Worm (Caenorhabditis elegans) whole organism, L1 larva: ENCODE results near the gene F21C10.4.
A peak's percentile ranks its signal among the peaks of the same experiment; 100 is the strongest.

Experiments used
- C16A3.4 ChIP-seq: fragments of 150-350 bp; optimal IDR thresholded peaks from 2 replicates; lab custom pipeline; 2014; ENCODE audit warnings: missing biosample characterization, missing genetic modification characterization
- Y116A8C.19 ChIP-seq: sonication (generic microtip); optimal IDR thresholded peaks from 2 replicates; lab custom pipeline; 2016; ENCODE audit warnings: missing compliant biosample characterization, missing genetic modification characterization, borderline replicate concordance
- aha-1 ChIP-seq: fragments of 150-350 bp; optimal IDR thresholded peaks from 2 replicates; lab custom pipeline; 2014; ENCODE audit warnings: missing biosample characterization, missing genetic modification characterization
- ama-1 ChIP-seq: fragments of 150-350 bp; optimal IDR thresholded peaks from 2 replicates; lab custom pipeline; 2014
- blmp-1 ChIP-seq: fragments of 150-350 bp; optimal IDR thresholded peaks from 2 replicates; lab custom pipeline; 2014; ENCODE audit warnings: missing biosample characterization, missing genetic modification characterization
- ceh-63 ChIP-seq: fragments of 200-800 bp; sonication (Bioruptor generic); optimal IDR thresholded peaks from 2 replicates; lab custom pipeline; 2018; ENCODE audit warnings: mild to moderate bottlenecking, missing genetic modification characterization, missing compliant biosample characterization
- ceh-88 ChIP-seq: fragments of 200-800 bp; sonication (Bioruptor generic); IDR thresholded peaks from 2 replicates; pipeline ENCODE4 v1.3.6; 2022; ENCODE audit warnings: missing genetic modification characterization, missing compliant biosample characterization
- ceh-90 ChIP-seq: sonication (generic microtip); optimal IDR thresholded peaks from 2 replicates; lab custom pipeline; 2016; ENCODE audit warnings: missing genetic modification characterization, missing compliant biosample characterization
- dpl-1 ChIP-seq, 3 experiments: fragments of 150-350 bp in 2 of 3; sonication (generic microtip) in 1 of 3; optimal IDR thresholded peaks; 2 replicates each; lab custom pipeline; 2014 to 2017; ENCODE audit warnings: missing biosample characterization in 3 of 3, missing genetic modification characterization in 3 of 3, missing genetic modification reagents in 3 of 3
- efl-1 ChIP-seq, 4 experiments: fragments of 150-350 bp; optimal IDR thresholded peaks in 3 of 4; peaks in 1 of 4; 1 replicate in 1 of 4; 2 replicates in 3 of 4; lab custom pipeline; 2014; ENCODE audit warnings: missing biosample characterization in 2 of 4, missing genetic modification characterization in 2 of 4, missing genetic modification reagents in 2 of 4
- egl-13 ChIP-seq: sonication (generic microtip); optimal IDR thresholded peaks from 2 replicates; lab custom pipeline; 2016; ENCODE audit warnings: missing genotype, missing genetic modification reagents, missing genetic modification characterization, missing compliant biosample characterization
- elt-2 ChIP-seq: sonication (generic microtip); optimal IDR thresholded peaks from 2 replicates; lab custom pipeline; 2016; ENCODE audit warnings: missing genetic modification characterization, mild to moderate bottlenecking, inconsistent platforms, missing compliant biosample characterization, missing genetic modification reagents
- fkh-8 ChIP-seq: sonication (generic microtip); optimal IDR thresholded peaks from 2 replicates; lab custom pipeline; 2016; ENCODE audit warnings: mild to moderate bottlenecking, missing genetic modification characterization, missing compliant biosample characterization
- hpl-2 ChIP-seq: fragments of 150-350 bp; optimal IDR thresholded peaks from 2 replicates; lab custom pipeline; 2014; ENCODE audit warnings: missing biosample characterization, missing genetic modification reagents, missing genetic modification characterization
- lin-13 ChIP-seq: fragments of 150-350 bp; optimal IDR thresholded peaks from 2 replicates; lab custom pipeline; 2014; ENCODE audit warnings: missing biosample characterization, missing genetic modification reagents, missing genetic modification characterization
- lin-14 ChIP-seq: fragments of 200-800 bp; sonication (Bioruptor generic); optimal IDR thresholded peaks from 2 replicates; lab custom pipeline; 2018; ENCODE audit warnings: mild to moderate bottlenecking, missing genetic modification characterization, moderate library complexity, missing compliant biosample characterization
- lin-35 ChIP-seq, 2 experiments: fragments of 150-350 bp; optimal IDR thresholded peaks; 2 replicates each; lab custom pipeline; 2014; ENCODE audit warnings: missing biosample characterization in 2 of 2, missing genetic modification characterization in 2 of 2, missing genetic modification reagents in 2 of 2
- lin-39 ChIP-seq: fragments of 150-350 bp; optimal IDR thresholded peaks from 2 replicates; lab custom pipeline; 2014; ENCODE audit warnings: missing biosample characterization, missing genetic modification reagents, missing genetic modification characterization
- lsy-2 ChIP-seq, 2 experiments: fragments of 150-350 bp; optimal IDR thresholded peaks; 2 replicates each; lab custom pipeline; 2014; ENCODE audit warnings: missing biosample characterization in 2 of 2, missing genetic modification characterization in 2 of 2
- mdl-1 ChIP-seq, 2 experiments: fragments of 150-350 bp; optimal IDR thresholded peaks; 2 replicates each; lab custom pipeline; 2014 to 2017; ENCODE audit warnings: missing biosample characterization in 2 of 2, missing genetic modification characterization in 2 of 2, inconsistent platforms in 1 of 2
- mef-2 ChIP-seq: fragments of 150-350 bp; optimal IDR thresholded peaks from 2 replicates; lab custom pipeline; 2014; ENCODE audit warnings: missing biosample characterization, missing genetic modification characterization
- mep-1 ChIP-seq: fragments of 150-350 bp; optimal IDR thresholded peaks from 2 replicates; lab custom pipeline; 2014; ENCODE audit warnings: missing biosample characterization, missing genetic modification characterization
- nhr-12 ChIP-seq: sonication (generic microtip); optimal IDR thresholded peaks from 2 replicates; lab custom pipeline; 2017; ENCODE audit warnings: missing biosample characterization, missing genetic modification characterization
- nhr-19 ChIP-seq: fragments of 200-800 bp; sonication (Bioruptor generic); conservative IDR thresholded peaks from 2 replicates; pipeline ENCODE4 v1.3.6; 2022; ENCODE audit warnings: missing genetic modification characterization, missing compliant biosample characterization
- nhr-20 ChIP-seq: sonication (generic microtip); optimal IDR thresholded peaks from 2 replicates; lab custom pipeline; 2016; ENCODE audit warnings: mild to moderate bottlenecking, missing genetic modification characterization, missing compliant biosample characterization
- nhr-28 ChIP-seq: fragments of 150-350 bp; optimal IDR thresholded peaks from 2 replicates; lab custom pipeline; 2014; ENCODE audit warnings: missing biosample characterization, missing genetic modification characterization
- nhr-47 ChIP-seq: sonication (generic microtip); optimal IDR thresholded peaks from 2 replicates; lab custom pipeline; 2016; ENCODE audit warnings: mild to moderate bottlenecking, missing genetic modification characterization, moderate library complexity, missing compliant biosample characterization
- nhr-85 ChIP-seq: sonication (generic microtip); peaks from one replicate; lab custom pipeline; 2016; ENCODE audit warnings: missing genetic modification characterization, inconsistent platforms, missing compliant biosample characterization
- nhr-90 ChIP-seq: sonication (generic microtip); optimal IDR thresholded peaks from 2 replicates; lab custom pipeline; 2016; ENCODE audit warnings: mild to moderate bottlenecking, missing genetic modification characterization, missing compliant biosample characterization; ENCODE audit not compliant: poor library complexity
- pag-3 ChIP-seq: sonication (generic microtip); optimal IDR thresholded peaks from 2 replicates; lab custom pipeline; 2017; ENCODE audit warnings: missing genetic modification characterization, mild to moderate bottlenecking, missing compliant biosample characterization, antibody characterized with exemption, borderline replicate concordance; ENCODE audit not compliant: insufficient read depth
- pax-3 ChIP-seq: fragments of 200-800 bp; sonication (Bioruptor generic); optimal IDR thresholded peaks from 2 replicates; lab custom pipeline; 2018; ENCODE audit warnings: mild to moderate bottlenecking, missing genetic modification characterization, moderate library complexity, missing compliant biosample characterization
- rnt-1 ChIP-seq: sonication (generic microtip); optimal IDR thresholded peaks from 2 replicates; lab custom pipeline; 2016; ENCODE audit warnings: mild to moderate bottlenecking, missing genetic modification characterization, moderate library complexity, missing compliant biosample characterization
- snpc-4 ChIP-seq: fragments of 150-350 bp; optimal IDR thresholded peaks from 2 replicates; lab custom pipeline; 2014; ENCODE audit warnings: missing biosample characterization, missing genetic modification characterization
- snu-23 ChIP-seq: sonication (generic microtip); optimal IDR thresholded peaks from 2 replicates; lab custom pipeline; 2016; ENCODE audit warnings: missing genetic modification characterization, missing compliant biosample characterization
- sox-4 ChIP-seq: sonication (generic microtip); optimal IDR thresholded peaks from 2 replicates; lab custom pipeline; 2016; ENCODE audit warnings: missing genetic modification characterization, missing compliant biosample characterization
- sptf-1 ChIP-seq: fragments of 150-350 bp; optimal IDR thresholded peaks from 2 replicates; lab custom pipeline; 2014; ENCODE audit warnings: missing biosample characterization, missing genetic modification characterization
- swsn-7 ChIP-seq: sonication (generic microtip); optimal IDR thresholded peaks from 2 replicates; lab custom pipeline; 2016; ENCODE audit warnings: missing genetic modification characterization, missing compliant biosample characterization
- unc-130 ChIP-seq: fragments of 150-350 bp; optimal IDR thresholded peaks from 2 replicates; lab custom pipeline; 2017; ENCODE audit warnings: missing biosample characterization, missing genetic modification characterization, inconsistent platforms
- unc-30 ChIP-seq: sonication (generic microtip); optimal IDR thresholded peaks from 2 replicates; lab custom pipeline; 2017; ENCODE audit warnings: missing biosample characterization, missing genetic modification characterization
- unc-98 ChIP-seq: fragments of 200-800 bp; sonication (Bioruptor generic); IDR thresholded peaks from 2 replicates; pipeline ENCODE4 v1.3.6; 2022; ENCODE audit warnings: missing genetic modification characterization, missing compliant biosample characterization
- xbp-1 ChIP-seq: sonication (generic microtip); optimal IDR thresholded peaks from 2 replicates; lab custom pipeline; 2016; ENCODE audit warnings: missing genetic modification characterization, missing compliant biosample characterization
- zag-1 ChIP-seq: fragments of 150-350 bp; optimal IDR thresholded peaks from 2 replicates; lab custom pipeline; 2014; ENCODE audit warnings: missing biosample characterization, missing genetic modification characterization
- zip-4 ChIP-seq: fragments of 200-800 bp; sonication (Bioruptor generic); optimal IDR thresholded peaks from 2 replicates; lab custom pipeline; 2018; ENCODE audit warnings: mild to moderate bottlenecking, missing genetic modification characterization, moderate library complexity, missing compliant biosample characterization
- ztf-11 ChIP-seq, 2 experiments: sonication (generic microtip); optimal IDR thresholded peaks; 2 replicates each; lab custom pipeline; 2016 to 2017; ENCODE audit warnings: missing genetic modification characterization in 2 of 2, missing biosample characterization in 1 of 2, missing compliant biosample characterization in 1 of 2
- ztf-4 ChIP-seq: fragments of 150-350 bp; optimal IDR thresholded peaks from 2 replicates; lab custom pipeline; 2014; ENCODE audit warnings: missing biosample characterization, missing genetic modification characterization

F21C10.4 gene

DNA sequence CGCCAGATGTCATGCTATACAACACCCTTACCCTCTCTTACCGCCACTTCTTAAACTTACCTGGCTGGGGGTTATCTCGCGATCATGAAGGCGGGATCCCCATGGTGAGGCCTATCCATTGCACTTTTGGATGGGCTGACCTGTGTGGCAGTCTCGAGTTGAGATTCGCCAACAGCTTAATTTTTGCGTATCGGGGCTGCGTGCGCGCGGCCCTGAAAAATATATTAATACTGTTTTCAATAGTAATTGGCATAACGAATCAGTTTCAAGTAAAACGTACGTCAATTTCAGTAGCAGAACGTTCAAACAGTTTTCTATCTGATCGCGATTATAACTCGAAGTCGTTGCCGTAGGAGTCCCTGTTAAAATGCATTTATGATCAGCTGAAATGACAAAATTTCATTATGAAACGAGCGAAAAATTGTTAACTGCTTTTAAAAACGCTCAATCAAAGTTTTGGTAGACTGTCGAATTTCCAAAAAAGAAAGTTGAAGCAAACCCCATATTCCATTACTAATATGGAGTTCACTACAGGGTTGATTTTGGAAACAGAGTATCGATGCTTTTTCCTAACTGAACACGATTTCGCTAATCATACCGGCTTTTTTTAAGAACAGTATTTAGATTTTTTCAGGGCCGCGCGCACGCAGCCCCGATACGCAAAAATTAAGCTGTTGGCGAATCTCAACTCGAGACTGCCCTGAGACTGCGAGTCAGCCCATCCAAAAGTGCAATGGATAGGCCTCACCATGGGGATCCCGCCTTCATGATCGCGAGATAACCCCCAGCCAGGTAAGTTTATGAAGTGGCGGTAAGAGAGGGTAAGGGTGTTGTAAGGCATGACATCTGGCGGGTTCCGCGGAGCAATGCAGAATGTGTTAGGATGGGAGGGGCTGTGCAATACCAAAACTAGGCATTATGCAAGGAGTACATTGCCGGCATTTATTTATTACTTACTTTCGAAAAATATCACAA lies 35.3 kb upstream of the F21C10.4 start:
- TF ChIP-seq snpc-4 (tag; lab: Kevin White, UChicago), result peak; percentile 40
- TF ChIP-seq, all 84 proteins: peak for 1; not testable (repeated sequence) for 83

DNA sequence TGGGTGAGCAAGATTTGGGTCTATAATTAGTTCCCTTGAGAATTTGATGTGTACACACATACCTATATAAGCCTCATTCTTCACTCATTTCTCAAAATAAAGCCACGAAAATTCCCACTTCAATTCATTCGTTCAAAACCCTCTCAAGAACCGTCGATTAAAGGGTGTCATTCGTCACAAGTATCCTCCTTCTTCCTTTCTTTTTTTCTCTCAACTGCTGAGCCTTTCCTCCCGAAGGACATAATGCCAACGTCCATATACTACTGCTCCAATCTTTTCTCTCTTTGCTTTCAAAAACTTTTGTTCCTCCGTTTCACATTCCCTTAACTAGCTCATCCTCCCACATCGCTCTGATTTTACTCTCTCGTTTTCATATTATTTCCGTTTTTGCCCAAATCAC lies 34.2 kb upstream of the F21C10.4 start, which contains the start of gene T27E4.1:
T27E4.1 (plus strand) TSS at position 137 of the 400 bp plus-strand sequence.
- TF ChIP-seq lin-14 (GFP tag; lab: Kevin White, UChicago), result peak; percentile 63
- TF ChIP-seq zip-4, result no peak
- TF ChIP-seq fkh-8 (tag; lab: Kevin White, UChicago), result no peak
- no peak for TF ChIP-seq ztf-11 (tag; optimal IDR thresholded peaks at IDR 0.05; lab: Kevin White, UChicago)
- no peak for TF ChIP-seq nhr-28 (tag; lab: Kevin White, UChicago)

DNA sequence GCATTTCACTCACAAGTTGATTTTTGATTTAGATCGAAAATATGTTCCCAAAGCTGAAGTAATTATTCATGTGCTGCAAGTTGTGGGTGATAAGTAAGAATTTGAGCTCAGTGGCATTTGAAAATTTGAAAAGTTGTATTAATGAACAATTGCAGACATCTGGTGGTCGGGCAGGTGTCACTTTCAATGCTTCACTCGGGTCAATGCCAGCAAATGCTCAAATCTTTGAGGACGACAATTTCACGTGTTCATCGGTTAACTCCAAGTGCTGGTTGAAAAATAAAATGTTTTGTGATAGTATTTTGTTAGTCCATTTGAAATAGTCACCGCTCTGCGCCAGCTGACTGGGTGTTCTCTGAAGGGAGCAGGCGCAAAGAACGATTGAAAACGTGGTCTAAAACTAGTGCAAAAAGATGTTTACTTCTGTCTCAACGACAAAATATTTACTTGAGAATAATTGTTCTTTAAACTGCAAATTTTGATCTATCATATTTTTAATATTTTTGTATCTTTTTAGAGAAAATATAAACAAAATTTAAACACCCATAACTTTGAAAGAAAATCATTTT lies 32.3 kb upstream of the F21C10.4 start:
- TF ChIP-seq nhr-12 (tag; lab: Kevin White, UChicago) (no peak), rnt-1 (peak; percentile 68), pax-3 (tag; lab: Kevin White, UChicago) (peak; percentile 28), ama-1 (lab: Kevin White, UChicago) (peak; percentile 26), nhr-90 (tag; lab: Kevin White, UChicago) (peak; percentile 78), dpl-1 (GFP tag; optimal IDR thresholded peaks at IDR 0.05; lab: Kevin White, UChicago) (peak in 2 of 3 experiments; percentile 17 to 31), nhr-85 (peak; percentile 95), mdl-1 (tag; optimal IDR thresholded peaks at IDR 0.05; lab: Kevin White, UChicago) (peak in 1 of 2 experiments; percentile 95), lin-39 (tag; lab: Kevin White, UChicago) (peak; percentile 35), xbp-1 (tag; lab: Kevin White, UChicago) (peak; percentile 66), hpl-2 (no peak), lin-13 (no peak), ztf-11 (tag; optimal IDR thresholded peaks at IDR 0.05; lab: Kevin White, UChicago) (peak in 1 of 2 experiments; percentile 10), mep-1 (tag; lab: Kevin White, UChicago) (peak; percentile 51), ceh-90 (no peak), lsy-2 (tag; optimal IDR thresholded peaks at IDR 0.05; lab: Kevin White, UChicago) (peak; percentile 59 to 64), nhr-47 (peak; percentile 67), swsn-7 (peak; percentile 62), lin-35 (GFP tag; optimal IDR thresholded peaks at IDR 0.05; lab: Kevin White, UChicago) (peak; percentile 52 to 83), egl-13 (tag; lab: Kevin White, UChicago) (peak; percentile 29), efl-1 (optimal IDR thresholded peaks at IDR 0.05; lab: Kevin White, UChicago) (peak in 1 of 2 experiments; percentile 18), efl-1 (GFP tag; optimal IDR thresholded peaks at IDR 0.05 in 1 of 2; lab: Kevin White, UChicago) (peak in 1 of 2 experiments; percentile 93), mef-2 (tag; lab: Kevin White, UChicago) (peak; percentile 11), snu-23 (peak; percentile 89), nhr-19 (GFP tag; lab: Robert Waterston, UW) (peak; percentile 100), ceh-88 (GFP tag; lab: Robert Waterston, UW) (peak; percentile 50; the same call in 1 of the 2 replicates), unc-98 (no peak), zag-1 (tag; lab: Kevin White, UChicago) (no peak), sox-4 (tag; lab: Kevin White, UChicago) (no peak), sptf-1 (no peak), ztf-4 (no peak), C16A3.4 (tag; lab: Kevin White, UChicago) (peak; percentile 54), blmp-1 (no peak), nhr-20 (tag; lab: Kevin White, UChicago) (peak; percentile 96), unc-30 (no peak), aha-1 (tag; lab: Kevin White, UChicago) (no peak), elt-2 (tag; lab: Kevin White, UChicago) (peak; percentile 82), Y116A8C.19 (tag; lab: Kevin White, UChicago) (no peak), pag-3 (peak; percentile 47), ceh-63 (GFP tag; lab: Kevin White, UChicago) (no peak), unc-130 (tag; lab: Kevin White, UChicago) (peak; percentile 95)
